Worm (Caenorhabditis elegans): ENCODE data around the gene Y15E3A.3.

Gene Y15E3A.3

DNA sequence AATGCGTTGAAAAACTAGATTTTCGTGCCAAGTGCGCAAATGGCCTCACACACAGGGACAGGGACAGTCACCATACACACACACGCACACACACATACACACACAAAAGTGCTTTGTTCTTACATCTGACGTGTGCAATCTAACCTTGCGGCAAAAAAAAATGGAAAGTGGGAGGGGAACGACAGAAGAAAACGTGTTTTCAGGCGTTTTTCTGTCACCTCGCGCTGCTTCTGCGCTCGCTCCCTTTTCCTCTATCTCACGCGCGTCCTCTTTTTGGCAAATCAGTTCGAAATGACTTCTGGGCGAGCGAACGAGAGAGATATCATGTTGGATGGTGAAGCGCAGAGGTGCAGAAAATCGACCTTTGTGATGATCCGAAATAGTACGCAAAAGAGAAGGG is 51.5 kb downstream of the Y15E3A.3 start:
- peak; percentile 37 for TF ChIP-seq elt-2 (tag; optimal IDR thresholded peaks at IDR 0.05)
- no peak for TF ChIP-seq eor-1 (tag; optimal IDR thresholded peaks at IDR 0.05)
- TF ChIP-seq R02D3.7 (tag; optimal IDR thresholded peaks at IDR 0.05) = peak; percentile 12
- TF ChIP-seq aly-2 (tag; optimal IDR thresholded peaks at IDR 0.05) = no peak
- no peak for TF ChIP-seq ceh-28 (tag; optimal IDR thresholded peaks at IDR 0.05)
- TF ChIP-seq nhr-77 (tag; optimal IDR thresholded peaks at IDR 0.05) = no peak
- TF ChIP-seq ceh-16 (tag; optimal IDR thresholded peaks at IDR 0.05) = no peak
- TF ChIP-seq daf-12 (tag; optimal IDR thresholded peaks at IDR 0.05) = no peak
- no peak for TF ChIP-seq nhr-12 (tag; optimal IDR thresholded peaks at IDR 0.05)
- TF ChIP-seq fos-1 (tag; optimal IDR thresholded peaks at IDR 0.05) = peak; percentile 2
- peak; percentile 99 for TF ChIP-seq nhr-25 (tag; optimal IDR thresholded peaks at IDR 0.05)
- TF ChIP-seq hmg-11 (tag; optimal IDR thresholded peaks at IDR 0.05) = peak; percentile 47
- TF ChIP-seq nhr-23 (tag; optimal IDR thresholded peaks at IDR 0.05) = peak; percentile 69
- TF ChIP-seq pqm-1 (tag; optimal IDR thresholded peaks at IDR 0.05) = peak; percentile 10
- no peak for TF ChIP-seq nhr-28 (tag; optimal IDR thresholded peaks at IDR 0.05)
- TF ChIP-seq mdl-1 (tag; optimal IDR thresholded peaks at IDR 0.05) = peak; percentile 39
- TF ChIP-seq lsy-12 (tag; optimal IDR thresholded peaks at IDR 0.05) = peak; percentile 79
- no peak for TF ChIP-seq lin-15B (tag; optimal IDR thresholded peaks at IDR 0.05)
- TF ChIP-seq mml-1 (tag; optimal IDR thresholded peaks at IDR 0.05) = no peak
- TF ChIP-seq egl-5 (tag; optimal IDR thresholded peaks at IDR 0.05) = no peak
- peak; percentile 81 for TF ChIP-seq egl-27 (tag; optimal IDR thresholded peaks at IDR 0.05)
- TF ChIP-seq nhr-67 (tag; optimal IDR thresholded peaks at IDR 0.05) = no peak
- peak; percentile 47 for TF ChIP-seq tbx-2 (tag; optimal IDR thresholded peaks at IDR 0.05)
- TF ChIP-seq ZK546.5 (tag; optimal IDR thresholded peaks at IDR 0.05) = no peak
- TF ChIP-seq unc-39 (tag; optimal IDR thresholded peaks at IDR 0.05) = no peak
- TF ChIP-seq elt-3 (tag; optimal IDR thresholded peaks at IDR 0.05) = peak in 1 of 3 experiments; percentile 75
- TF ChIP-seq skn-1 (tag; optimal IDR thresholded peaks at IDR 0.05) = no peak
- peak; percentile 64 for TF ChIP-seq elt-1 (tag; optimal IDR thresholded peaks at IDR 0.05)
- peak; percentile 87 for TF ChIP-seq nhr-43 (tag; optimal IDR thresholded peaks at IDR 0.05; ENCODE audit: poor library complexity, severe bottlenecking)
- TF ChIP-seq sea-2 (GFP tag; optimal IDR thresholded peaks at IDR 0.05) = no peak
- no peak for TF ChIP-seq pha-4 (tag; optimal IDR thresholded peaks at IDR 0.05)
- no peak for TF ChIP-seq ztf-4 (tag; optimal IDR thresholded peaks at IDR 0.05)
- no peak for TF ChIP-seq nhr-11 (tag; optimal IDR thresholded peaks at IDR 0.05)
- TF ChIP-seq zag-1 (tag; optimal IDR thresholded peaks at IDR 0.05) = no peak
- TF ChIP-seq fkh-2 (tag; optimal IDR thresholded peaks at IDR 0.05) = no peak
- TF ChIP-seq lin-39 (tag; optimal IDR thresholded peaks at IDR 0.05) = no peak
- TF ChIP-seq jun-1 (tag; optimal IDR thresholded peaks at IDR 0.05) = no peak
- no peak for TF ChIP-seq fkh-10 (GFP tag; optimal IDR thresholded peaks at IDR 0.05)
- no peak for TF ChIP-seq nhr-76 (tag; optimal IDR thresholded peaks at IDR 0.05)
- TF ChIP-seq snpc-4 (tag; optimal IDR thresholded peaks at IDR 0.05) = no peak
- TF ChIP-seq unc-62 (GFP tag; optimal IDR thresholded peaks at IDR 0.05) = peak; percentile 51
- TF ChIP-seq ztf-11 (tag; optimal IDR thresholded peaks at IDR 0.05) = no peak
- TF ChIP-seq nfya-1 (tag; optimal IDR thresholded peaks at IDR 0.05; ENCODE audit: insufficient read depth) = peak; percentile 45
- TF ChIP-seq nhr-237 (tag; optimal IDR thresholded peaks at IDR 0.05) = no peak
- no peak for TF ChIP-seq ama-1 (optimal IDR thresholded peaks at IDR 0.05)
- no peak for TF ChIP-seq ceh-9 (tag; optimal IDR thresholded peaks at IDR 0.05)
- TF ChIP-seq ceh-82 (tag; optimal IDR thresholded peaks at IDR 0.05) = no peak

DNA sequence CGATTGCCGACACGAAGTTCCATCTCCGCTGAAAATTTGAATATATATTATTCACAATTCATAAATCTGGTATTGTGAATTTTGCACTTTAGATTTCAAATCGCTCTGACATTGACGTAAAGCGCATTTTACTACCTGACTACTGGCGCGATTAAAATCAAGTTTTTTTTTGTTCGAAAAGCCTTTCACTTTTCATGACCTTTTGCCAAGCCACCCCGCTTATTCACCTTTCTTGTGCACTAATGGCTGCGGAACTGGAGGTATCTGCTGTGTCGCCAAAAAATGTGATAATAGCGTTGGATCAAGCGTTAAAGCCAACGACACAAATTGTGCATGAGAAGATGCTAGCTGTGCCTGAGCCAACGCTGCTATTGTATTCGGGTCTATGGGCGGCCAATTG is 52.7 kb downstream of the Y15E3A.3 start:
- no peak for TF ChIP-seq elt-2 (tag; optimal IDR thresholded peaks at IDR 0.05)
- no peak for TF ChIP-seq R02D3.7 (tag; optimal IDR thresholded peaks at IDR 0.05)
- no peak for TF ChIP-seq pqm-1 (tag; optimal IDR thresholded peaks at IDR 0.05)
- TF ChIP-seq sea-2 (GFP tag; optimal IDR thresholded peaks at IDR 0.05) = no peak
- TF ChIP-seq ceh-82 (tag; optimal IDR thresholded peaks at IDR 0.05) = no peak
- TF ChIP-seq nhr-23 (tag; optimal IDR thresholded peaks at IDR 0.05) = peak; percentile 33
- no peak for TF ChIP-seq pha-4 (tag; optimal IDR thresholded peaks at IDR 0.05)
- no peak for TF ChIP-seq fkh-10 (GFP tag; optimal IDR thresholded peaks at IDR 0.05)
- no peak for TF ChIP-seq lin-39 (tag; optimal IDR thresholded peaks at IDR 0.05)
- no peak for TF ChIP-seq nhr-43 (tag; optimal IDR thresholded peaks at IDR 0.05; ENCODE audit: poor library complexity, severe bottlenecking)
- TF ChIP-seq daf-12 (tag; optimal IDR thresholded peaks at IDR 0.05) = no peak
- TF ChIP-seq ceh-28 (tag; optimal IDR thresholded peaks at IDR 0.05) = no peak
- peak; percentile 14 for TF ChIP-seq nfya-1 (tag; optimal IDR thresholded peaks at IDR 0.05; ENCODE audit: insufficient read depth)
- TF ChIP-seq ztf-4 (tag; optimal IDR thresholded peaks at IDR 0.05) = no peak
- peak; percentile 90 for TF ChIP-seq nhr-25 (tag; optimal IDR thresholded peaks at IDR 0.05)
- no peak for TF ChIP-seq lin-15B (tag; optimal IDR thresholded peaks at IDR 0.05)
- TF ChIP-seq ceh-16 (tag; optimal IDR thresholded peaks at IDR 0.05) = no peak
- TF ChIP-seq nhr-76 (tag; optimal IDR thresholded peaks at IDR 0.05) = no peak
- no peak for TF ChIP-seq nhr-28 (tag; optimal IDR thresholded peaks at IDR 0.05)
- no peak for TF ChIP-seq fkh-2 (tag; optimal IDR thresholded peaks at IDR 0.05)
